Fruit fly (Drosophila melanogaster): Measurements from ENCODE around the gene CG33080.

The CG33080 gene

DNA sequence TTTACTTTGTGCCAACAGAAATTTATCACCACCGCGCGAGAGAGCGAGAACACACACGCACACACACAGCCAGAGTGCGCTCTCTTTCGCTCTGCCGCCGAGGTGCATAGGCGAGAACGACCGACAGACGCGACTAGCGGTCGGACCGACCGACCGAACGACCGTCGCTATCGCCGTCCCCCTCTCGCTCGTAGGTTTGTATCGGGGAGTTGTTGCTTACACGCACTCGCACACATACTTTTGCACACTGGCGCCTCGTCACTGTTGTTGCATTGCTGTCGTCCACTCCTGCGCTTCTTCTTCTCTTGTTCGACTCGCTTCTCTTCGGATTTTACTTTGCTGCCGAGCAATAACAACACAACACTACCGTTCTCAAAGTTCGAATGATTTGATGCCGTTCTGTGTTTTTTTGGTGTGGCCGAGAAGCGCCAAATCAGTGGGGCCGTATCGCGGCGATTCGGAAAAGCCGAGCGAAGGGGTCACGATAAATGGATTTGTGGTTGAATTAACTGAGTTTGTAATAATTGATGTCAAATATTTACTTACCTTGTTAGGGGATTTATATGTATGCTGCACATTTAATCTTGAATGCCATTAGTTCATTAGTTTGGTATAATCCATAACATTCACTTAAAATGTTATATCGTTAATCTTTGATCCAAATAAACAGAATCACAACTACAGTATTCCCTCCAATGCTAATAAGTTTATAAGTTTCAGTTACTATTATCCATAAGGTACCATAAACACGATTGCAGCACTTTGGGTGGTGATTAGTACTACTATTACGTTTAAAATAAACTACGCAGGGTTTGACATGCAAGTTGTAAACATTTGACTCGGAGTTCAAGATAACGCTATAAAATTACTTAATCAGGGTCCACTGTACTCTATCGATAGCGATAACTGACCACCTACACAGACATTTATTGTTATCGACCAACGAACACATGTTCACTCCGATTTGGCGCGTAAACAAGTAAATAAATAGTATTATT, 29.6 kb upstream of the CG33080 start, which contains the start of the genes IntS6 and Rtel1 (continued):
- TF ChIP-seq bigmax (GFP tag; optimal IDR thresholded peaks at IDR 0.05), result no peak
- TF ChIP-seq CG6654 (GFP tag; optimal IDR thresholded peaks at IDR 0.05), result peak; percentile 71
- peak; percentile 96 for TF ChIP-seq CG1832 (GFP tag; optimal IDR thresholded peaks at IDR 0.05)
- peak; percentile 91 for TF ChIP-seq NfI (GFP tag; optimal IDR thresholded peaks at IDR 0.05)
- peak; percentile 79 for TF ChIP-seq croc (GFP tag; conservative IDR thresholded peaks at IDR 0.05)
- peak; percentile 58 for TF ChIP-seq BEAF-32 (GFP tag; optimal IDR thresholded peaks at IDR 0.05)
- peak; percentile 91 for TF ChIP-seq sob (GFP tag; IDR thresholded peaks at IDR 0.05)
- peak; percentile 88 for TF ChIP-seq CG12744 (GFP tag; optimal IDR thresholded peaks at IDR 0.05)
- peak; percentile 76 for TF ChIP-seq gsb-n (tag; optimal IDR thresholded peaks at IDR 0.05)
- peak; percentile 84 for TF ChIP-seq CrebB (tag; optimal IDR thresholded peaks at IDR 0.05)
- TF ChIP-seq Asciz (GFP tag; optimal IDR thresholded peaks at IDR 0.05), result peak; percentile 66
- peak; percentile 75 for TF ChIP-seq CG32767 (GFP tag; IDR thresholded peaks at IDR 0.05)
- peak; percentile 90 for TF ChIP-seq CG4820 (GFP tag; optimal IDR thresholded peaks at IDR 0.05)
- TF ChIP-seq lola (GFP tag; optimal IDR thresholded peaks at IDR 0.05), result peak in 1 of 3 experiments; percentile 82
- TF ChIP-seq Eip74EF (GFP tag; optimal IDR thresholded peaks at IDR 0.05), result peak in 1 of 2 experiments; percentile 60
- no peak for TF ChIP-seq ato (GFP tag; IDR thresholded peaks at IDR 0.05; ENCODE audit: partially characterized antibody)
- peak; percentile 82 for TF ChIP-seq CG11247 (GFP tag; IDR thresholded peaks at IDR 0.05)
- TF ChIP-seq CG10267 (tag; optimal IDR thresholded peaks at IDR 0.05), result peak; percentile 78
- TF ChIP-seq Max (GFP tag; optimal IDR thresholded peaks at IDR 0.05), result peak; percentile 87
- TF ChIP-seq CG10565 (GFP tag; optimal IDR thresholded peaks at IDR 0.05), result peak; percentile 25
- peak; percentile 88 for TF ChIP-seq CG1233 (GFP tag; optimal IDR thresholded peaks at IDR 0.05)
- peak; percentile 87 for TF ChIP-seq CG31441 (GFP tag; IDR thresholded peaks at IDR 0.05)
- TF ChIP-seq Hr39 (optimal IDR thresholded peaks at IDR 0.05), result no peak
- peak; percentile 52 for TF ChIP-seq CG10431 (GFP tag; optimal IDR thresholded peaks at IDR 0.05)
- peak; percentile 63 for TF ChIP-seq CG3163 (GFP tag; optimal IDR thresholded peaks at IDR 0.05)
- TF ChIP-seq CG3065 (GFP tag; optimal IDR thresholded peaks at IDR 0.05), result peak; percentile 64
- TF ChIP-seq BtbVII (GFP tag; optimal IDR thresholded peaks at IDR 0.05), result peak; percentile 77
- peak; percentile 77 for TF ChIP-seq ATbp (GFP tag; optimal IDR thresholded peaks at IDR 0.05)
- TF ChIP-seq CG11695 (GFP tag; IDR thresholded peaks at IDR 0.05), result peak; percentile 90
- peak; percentile 81 for TF ChIP-seq Myb (GFP tag; optimal IDR thresholded peaks at IDR 0.05)
- peak; percentile 72 for TF ChIP-seq CG6813 (GFP tag; optimal IDR thresholded peaks at IDR 0.05)
- TF ChIP-seq pb (GFP tag; optimal IDR thresholded peaks at IDR 0.05), result peak; percentile 81
- peak; percentile 70 for TF ChIP-seq p53 (GFP tag; optimal IDR thresholded peaks at IDR 0.05)
- TF ChIP-seq YL-1 (GFP tag; optimal IDR thresholded peaks at IDR 0.05), result peak; percentile 52
- peak; percentile 91 for TF ChIP-seq bcd (GFP tag; optimal IDR thresholded peaks at IDR 0.05)
- peak; percentile 89 for TF ChIP-seq Camta (GFP tag; optimal IDR thresholded peaks at IDR 0.05)
- TF ChIP-seq Lim3 (GFP tag; IDR thresholded peaks at IDR 0.05), result peak; percentile 69
- TF ChIP-seq crol (GFP tag; IDR thresholded peaks at IDR 0.05), result peak; percentile 65
- peak; percentile 82 for TF ChIP-seq cwo (GFP tag; optimal IDR thresholded peaks at IDR 0.05)
- peak; percentile 87 for TF ChIP-seq ttk (GFP tag; IDR thresholded peaks at IDR 0.05)
- peak; percentile 72 for TF ChIP-seq Oaz (GFP tag; IDR thresholded peaks at IDR 0.05)
- peak; percentile 90 for TF ChIP-seq CG12155 (GFP tag; optimal IDR thresholded peaks at IDR 0.05)
- TF ChIP-seq CG6765 (GFP tag; optimal IDR thresholded peaks at IDR 0.05), result peak; percentile 67
- peak; percentile 68 for TF ChIP-seq Doc2 (GFP tag; IDR thresholded peaks at IDR 0.05)
- peak; percentile 80 for TF ChIP-seq nerfin-1 (tag; optimal IDR thresholded peaks at IDR 0.05)
- peak; percentile 67 for TF ChIP-seq CG2875 (GFP tag; optimal IDR thresholded peaks at IDR 0.05)
- 0 out of 3 replicates have a peak, but pooled peaks have one; percentile 27 for TF ChIP-seq CG2199 (GFP tag; IDR thresholded peaks at IDR 0.05)

Data from whole organism, embryonic.